Fruit fly (Drosophila melanogaster) whole organism, embryonic: Measurements from ENCODE around the gene CG33282.

Experiments used
- Aef1 ChIP-seq: fragments of 200-800 bp; sonication (Bioruptor generic); IDR thresholded peaks from 3 replicates; pipeline ENCODE4 v1.3.6; 2022; ENCODE audit warnings: missing biosample characterization, missing genetic modification characterization
- Asciz ChIP-seq: fragments of 200-800 bp; sonication (Bioruptor generic); optimal IDR thresholded peaks from 2 replicates; lab custom pipeline; 2017; ENCODE audit warnings: missing biosample characterization, mild to moderate bottlenecking, missing genetic modification characterization, missing genetic modification reagents
- B-H1 ChIP-seq: fragments of 200-800 bp; sonication (Bioruptor generic); IDR thresholded peaks from 3 replicates; pipeline ENCODE4 v1.3.6; 2022; ENCODE audit warnings: missing biosample characterization, missing genetic modification characterization
- BtbVII ChIP-seq: fragments of 200-800 bp; sonication (Bioruptor generic); optimal IDR thresholded peaks from 3 replicates; lab custom pipeline; 2017; ENCODE audit warnings: missing biosample characterization, mild to moderate bottlenecking, missing genetic modification characterization
- CG10321 ChIP-seq: fragments of 200-800 bp; sonication (Bioruptor generic); IDR thresholded peaks from 2 replicates; pipeline ENCODE4 v1.3.6; 2022; ENCODE audit warnings: missing biosample characterization, missing genetic modification characterization
- CG10979 ChIP-seq: fragments of 200-800 bp; sonication (Bioruptor generic); optimal IDR thresholded peaks from 2 replicates; lab custom pipeline; 2018; ENCODE audit warnings: missing biosample characterization, mild to moderate bottlenecking, missing genetic modification characterization, moderate library complexity
- CG12659 ChIP-seq: fragments of 200-800 bp; sonication (Bioruptor generic); optimal IDR thresholded peaks from 3 replicates; lab custom pipeline; 2017; ENCODE audit warnings: mild to moderate bottlenecking, missing biosample characterization, missing genetic modification reagents, missing genetic modification characterization
- CG13775 ChIP-seq: fragments of 200-800 bp; sonication (Bioruptor generic); optimal IDR thresholded peaks from 3 replicates; lab custom pipeline; 2017; ENCODE audit warnings: missing biosample characterization, mild to moderate bottlenecking, missing genetic modification characterization
- CG16779 ChIP-seq: fragments of 200-800 bp; sonication (Bioruptor generic); IDR thresholded peaks from 2 replicates; pipeline ENCODE4 v1.3.6; 2022; ENCODE audit warnings: missing biosample characterization, missing genetic modification characterization
- CG17361 ChIP-seq: fragments of 200-800 bp; sonication (Bioruptor generic); IDR thresholded peaks from 3 replicates; pipeline ENCODE4 v1.3.6; 2022; ENCODE audit warnings: missing biosample characterization, missing genetic modification characterization
- CG17612 ChIP-seq: fragments of 200-800 bp; sonication (Bioruptor generic); IDR thresholded peaks from 2 replicates; pipeline ENCODE4 v1.3.6; 2022; ENCODE audit warnings: missing biosample characterization, missing genetic modification characterization
- CG31224 ChIP-seq: fragments of 200-800 bp; sonication (Bioruptor generic); IDR thresholded peaks from 2 replicates; pipeline ENCODE4 v1.3.6; 2022; ENCODE audit warnings: missing biosample characterization, missing genetic modification characterization
- CG34224 ChIP-seq: fragments of 200-800 bp; sonication (Bioruptor generic); IDR thresholded peaks from 3 replicates; pipeline ENCODE4 v1.3.6; 2022; ENCODE audit warnings: missing biosample characterization, missing genetic modification characterization; ENCODE audit not compliant: partially characterized antibody
- CG34422 ChIP-seq: fragments of 200-800 bp; sonication (Bioruptor generic); IDR thresholded peaks from 3 replicates; pipeline ENCODE4 v1.3.6; 2022; ENCODE audit warnings: missing biosample characterization, missing genetic modification characterization
- CG3726 ChIP-seq: fragments of 200-800 bp; sonication (Bioruptor generic); IDR thresholded peaks from 3 replicates; pipeline ENCODE4, ENCODE4 v1.3.6; 2022; ENCODE audit warnings: missing biosample characterization, missing genetic modification characterization
- CG6813 ChIP-seq: fragments of 200-800 bp; sonication (Bioruptor generic); optimal IDR thresholded peaks from 2 replicates; lab custom pipeline; 2017; ENCODE audit warnings: missing biosample characterization, missing genetic modification characterization, mild to moderate bottlenecking, moderate library complexity, missing genetic modification reagents
- CG7963 ChIP-seq: fragments of 200-800 bp; sonication (Bioruptor generic); IDR thresholded peaks from 3 replicates; pipeline ENCODE4 v1.3.6; 2022; ENCODE audit warnings: missing biosample characterization, missing genetic modification characterization; ENCODE audit not compliant: partially characterized antibody
- CG9876 ChIP-seq: fragments of 200-800 bp; sonication (Bioruptor generic); optimal IDR thresholded peaks from 2 replicates; lab custom pipeline; 2016; ENCODE audit warnings: missing biosample characterization, missing genetic modification characterization
- D19A ChIP-seq: fragments of 200-800 bp; optimal IDR thresholded peaks from 3 replicates; lab custom pipeline; 2019; ENCODE audit warnings: missing biosample characterization, mild to moderate bottlenecking, missing genetic modification characterization, moderate library complexity
- Deaf1 ChIP-seq: fragments of 200-800 bp; optimal IDR thresholded peaks from 3 replicates; lab custom pipeline; 2019; ENCODE audit warnings: missing biosample characterization, mild to moderate bottlenecking, missing genetic modification characterization, moderate library complexity
- Drgx ChIP-seq: fragments of 200-800 bp; sonication (Bioruptor generic); IDR thresholded peaks from 2 replicates; pipeline ENCODE4 v1.3.6; 2022; ENCODE audit warnings: missing biosample characterization, missing genetic modification characterization
- Ets65A ChIP-seq: fragments of 200-800 bp; sonication (Bioruptor generic); peaks from one replicate; lab custom pipeline; 2016; ENCODE audit warnings: missing biosample characterization, missing genetic modification characterization
- GATAe ChIP-seq: fragments of 200-800 bp; sonication (Bioruptor generic); conservative IDR thresholded peaks from 2 replicates; pipeline ENCODE4 v1.3.6; 2022; ENCODE audit warnings: missing biosample characterization, missing genetic modification characterization
- Gsc ChIP-seq: fragments of 200-800 bp; sonication (Bioruptor generic); IDR thresholded peaks from 2 replicates; pipeline ENCODE4 v1.3.6; 2022; ENCODE audit warnings: missing biosample characterization, missing genetic modification characterization
- Hsf ChIP-seq: fragments of 200-800 bp; sonication (Bioruptor generic); optimal IDR thresholded peaks from 3 replicates; lab custom pipeline; 2016; ENCODE audit warnings: missing biosample characterization, missing genetic modification characterization
- Max ChIP-seq: fragments of 200-800 bp; sonication (Bioruptor generic); optimal IDR thresholded peaks from 2 replicates; lab custom pipeline; 2016; ENCODE audit warnings: missing biosample characterization, mild to moderate bottlenecking, missing genetic modification characterization
- Med ChIP-seq: fragments of 200-800 bp; sonication (Bioruptor generic); peaks from one replicate; lab custom pipeline; 2016; ENCODE audit warnings: missing biosample characterization, missing genetic modification characterization, mild to moderate bottlenecking, inconsistent platforms, moderate library complexity
- bab2 ChIP-seq: fragments of 200-800 bp; sonication (Bioruptor generic); optimal IDR thresholded peaks from 2 replicates; lab custom pipeline; 2016; ENCODE audit warnings: missing biosample characterization, missing genetic modification characterization
- exex ChIP-seq: fragments of 200-800 bp; sonication (Bioruptor generic); optimal IDR thresholded peaks from 4 replicates; lab custom pipeline; 2018; ENCODE audit warnings: missing biosample characterization, mild to moderate bottlenecking, missing genetic modification characterization, moderate library complexity
- grn ChIP-seq: fragments of 200-800 bp; sonication (Bioruptor generic); optimal IDR thresholded peaks from 3 replicates; lab custom pipeline; 2017; ENCODE audit warnings: missing biosample characterization, missing genetic modification characterization
- gsb ChIP-seq: fragments of 200-800 bp; sonication (Bioruptor generic); IDR thresholded peaks from 2 replicates; pipeline ENCODE4 v1.3.6; 2022; ENCODE audit warnings: missing biosample characterization, missing genetic modification characterization
- lilli ChIP-seq: fragments of 200-800 bp; sonication (Bioruptor generic); optimal IDR thresholded peaks from 3 replicates; lab custom pipeline; 2016; ENCODE audit warnings: missing biosample characterization, missing genetic modification characterization
- mirr ChIP-seq: fragments of 200-800 bp; sonication (Bioruptor generic); optimal IDR thresholded peaks from 3 replicates; lab custom pipeline; 2018; ENCODE audit warnings: missing biosample characterization, mild to moderate bottlenecking, missing genetic modification characterization
- sc ChIP-seq, 3 experiments: fragments of >200 bp in 2 of 3; fragments of 200-800 bp in 1 of 3; sonication (Bioruptor generic) in 1 of 3; optimal IDR thresholded peaks; 2 replicates in 2 of 3; 3 replicates in 1 of 3; lab custom pipeline; 2017; ENCODE audit warnings: mild to moderate bottlenecking in 1 of 3, missing biosample characterization in 1 of 3, missing genetic modification characterization in 1 of 3, missing genetic modification reagents in 1 of 3
- slbo ChIP-seq: fragments of 200-800 bp; sonication (Bioruptor generic); IDR thresholded peaks from 2 replicates; pipeline ENCODE4 v1.3.6; 2022; ENCODE audit warnings: missing biosample characterization, missing genetic modification characterization
- vfl ChIP-seq: fragments of 200-800 bp; sonication (Bioruptor generic); optimal IDR thresholded peaks from 2 replicates; lab custom pipeline; 2016; ENCODE audit warnings: missing biosample characterization, missing genetic modification characterization

Gene CG33282

DNA sequence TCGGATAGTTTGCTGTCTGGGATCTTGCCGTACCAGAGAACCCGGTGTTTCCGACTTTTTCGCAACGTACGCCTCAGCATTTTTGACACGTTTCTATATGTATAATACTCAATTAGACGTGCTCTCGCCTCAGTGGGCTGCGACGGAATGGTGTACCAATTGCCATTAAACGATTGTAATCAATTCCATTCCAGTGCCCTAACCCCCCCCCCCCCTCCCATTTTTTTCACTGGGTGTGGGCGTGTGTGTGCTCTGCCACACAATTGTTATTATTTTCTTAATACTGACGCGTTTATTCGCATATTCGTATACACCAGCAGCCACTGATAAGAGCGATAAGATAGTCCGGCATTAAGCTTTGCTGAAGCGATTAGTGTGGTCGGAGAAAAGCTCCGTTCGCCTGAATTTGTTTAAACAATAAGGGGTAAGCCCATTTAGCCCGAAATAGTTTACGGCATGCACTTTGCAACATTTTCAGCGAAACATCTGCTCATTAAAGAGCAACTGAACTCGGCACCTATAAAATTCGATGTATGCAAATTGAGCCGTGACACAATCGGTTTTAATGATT is 41.5 kb downstream of the CG33282 start (continued):
- TF ChIP-seq exex (tag; lab: Kevin White, UChicago) (peak; percentile 97), gsb (GFP tag; lab: Robert Waterston, UW) (no peak), grn (peak; percentile 72), CG34224 (GFP tag; lab: Robert Waterston, UW) (no peak), CG10979 (tag; lab: Kevin White, UChicago) (no peak), CG6813 (GFP tag; lab: Kevin White, UChicago) (peak; percentile 10), BtbVII (GFP tag; lab: Kevin White, UChicago) (peak; percentile 49), Ets65A (peak; percentile 41), GATAe (GFP tag; lab: Robert Waterston, UW) (peak; percentile 92)

DNA sequence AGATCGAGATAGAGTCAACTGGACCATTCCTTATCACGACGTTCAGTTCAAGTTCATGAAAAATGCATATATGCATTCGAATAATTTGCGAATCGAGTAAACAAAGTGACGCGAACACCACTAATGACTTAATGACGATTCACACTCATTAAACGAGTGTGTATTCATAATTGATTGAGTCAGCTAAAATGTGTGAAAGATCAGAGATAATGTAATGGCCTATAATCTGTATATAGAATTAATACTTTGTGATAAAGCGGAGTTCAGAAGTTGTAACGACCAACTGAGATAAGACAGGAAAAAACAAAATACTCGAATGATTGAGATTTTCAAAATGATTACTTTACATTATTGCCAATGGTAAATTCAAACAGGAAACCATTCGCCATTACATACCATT is 42.1 kb downstream of the CG33282 start:
- TF ChIP-seq CG31224 (GFP tag; lab: Robert Waterston, UW) (no peak), CG34422 (GFP tag; lab: Robert Waterston, UW) (no peak), lilli (GFP tag; lab: Kevin White, UChicago) (no peak), CG17361 (GFP tag; lab: Robert Waterston, UW) (no peak), CG10321 (no peak), Aef1 (GFP tag; lab: Robert Waterston, UW) (no peak), Gsc (GFP tag; lab: Robert Waterston, UW) (no peak), CG13775 (GFP tag; lab: Kevin White, UChicago) (no peak)

DNA sequence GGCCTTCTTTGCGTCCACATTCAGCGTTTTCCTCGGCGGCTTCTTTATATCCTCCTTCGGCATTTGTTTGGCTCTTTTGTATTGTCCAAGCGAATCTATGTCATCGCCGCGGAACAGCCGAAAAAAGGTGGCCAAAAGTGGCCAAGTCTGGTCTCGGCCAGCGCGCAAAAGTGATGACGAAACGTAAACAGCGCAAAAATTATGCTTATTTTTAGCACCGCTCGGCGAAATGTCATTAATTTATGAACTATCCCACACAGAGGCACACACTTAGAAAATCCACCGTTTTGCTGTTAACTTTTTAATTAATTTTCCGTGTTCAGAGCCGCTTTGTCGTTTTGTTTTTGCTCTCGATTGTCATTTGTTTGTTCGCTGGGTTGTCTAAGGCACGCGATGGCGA is 43.2 kb downstream of the CG33282 start:
- TF ChIP-seq mirr (peak; percentile 25), CG9876 (GFP tag; lab: Kevin White, UChicago) (no peak), sc (optimal IDR thresholded peaks at IDR 0.05; lab: Kevin White, UChicago) (no peak), sc (GFP tag; optimal IDR thresholded peaks at IDR 0.05; lab: Kevin White, UChicago) (no peak), Max (GFP tag; lab: Kevin White, UChicago) (no peak), CG7963 (GFP tag; lab: Robert Waterston, UW) (no peak), vfl (GFP tag; lab: Kevin White, UChicago) (no peak), bab2 (GFP tag; lab: Kevin White, UChicago) (no peak), B-H1 (GFP tag; lab: Robert Waterston, UW) (no peak), CG12659 (GFP tag; lab: Kevin White, UChicago) (no peak), CG16779 (no peak), CG34224 (GFP tag; lab: Robert Waterston, UW) (no peak), CG17612 (no peak), Med (GFP tag; lab: Kevin White, UChicago) (peak; percentile 8), Asciz (GFP tag; lab: Kevin White, UChicago) (no peak), CG3726 (no peak), Hsf (GFP tag; lab: Kevin White, UChicago) (no peak)

DNA sequence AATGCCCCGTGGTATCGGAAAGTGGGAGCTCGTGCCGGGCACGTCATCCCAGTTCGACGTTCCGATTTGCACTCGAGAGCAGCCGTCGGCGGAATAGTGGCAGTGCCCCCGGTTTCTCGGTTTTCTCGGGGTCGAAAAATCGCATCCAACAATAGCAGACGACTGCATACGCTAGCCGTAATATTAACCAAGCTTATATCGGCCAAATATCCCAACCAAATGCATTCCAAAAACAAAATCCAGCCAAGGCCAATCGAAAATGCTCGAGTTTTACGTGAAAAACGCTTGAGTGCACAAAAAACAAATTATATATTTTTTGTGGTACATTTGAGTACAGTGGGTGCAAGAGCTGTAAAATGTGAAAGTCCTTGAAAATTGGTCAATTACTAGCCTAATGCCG is 43.6 kb downstream of the CG33282 start:
- no peak for TF ChIP-seq BtbVII (GFP tag; lab: Kevin White, UChicago)
- peak; percentile 27 for TF ChIP-seq Deaf1 (tag; lab: Kevin White, UChicago)
- peak; percentile 79 for TF ChIP-seq Med (GFP tag; lab: Kevin White, UChicago)
- TF ChIP-seq CG34422 (GFP tag; lab: Robert Waterston, UW): no peak
- TF ChIP-seq Ets65A: peak; percentile 92
- peak; percentile 58 for TF ChIP-seq Drgx
- TF ChIP-seq D19A: peak; percentile 61
- TF ChIP-seq slbo (GFP tag; lab: Robert Waterston, UW): 0 out of 2 replicates have a peak, but pooled peaks have one; percentile 30
